Worm (Caenorhabditis elegans) whole organism, mixed stage, embryonic: ENCODE results near the gene srw-33.

Experiments
- bed-3 ChIP-seq: fragments of 200-800 bp; sonication (Bioruptor generic); optimal IDR thresholded peaks from 3 replicates; lab custom pipeline; 2018; ENCODE audit warnings: mild to moderate bottlenecking, missing genetic modification characterization, moderate library complexity, missing compliant biosample characterization
- lin-32 ChIP-seq: fragments of 200-800 bp; sonication (Bioruptor generic); optimal IDR thresholded peaks from 2 replicates; lab custom pipeline; 2018; ENCODE audit warnings: mild to moderate bottlenecking, missing genetic modification characterization, missing compliant biosample characterization
- nhr-12 ChIP-seq: fragments of 150-350 bp; optimal IDR thresholded peaks from 2 replicates; lab custom pipeline; 2014; ENCODE audit warnings: missing biosample characterization, missing genetic modification characterization
- nhr-28 ChIP-seq: fragments of 150-350 bp; optimal IDR thresholded peaks from 2 replicates; lab custom pipeline; 2014; ENCODE audit warnings: missing biosample characterization, missing genetic modification characterization
- nhr-76 ChIP-seq: sonication (generic microtip); optimal IDR thresholded peaks from 2 replicates; lab custom pipeline; 2017; ENCODE audit warnings: missing biosample characterization, missing genetic modification characterization
- unc-39 ChIP-seq: fragments of 150-350 bp; optimal IDR thresholded peaks from 2 replicates; lab custom pipeline; 2014; ENCODE audit warnings: missing biosample characterization, missing genetic modification characterization
- unc-62 ChIP-seq: fragments of 150-350 bp; optimal IDR thresholded peaks from 2 replicates; lab custom pipeline; 2014; ENCODE audit warnings: missing biosample characterization, missing genetic modification reagents, missing genetic modification characterization

- TF ChIP-seq unc-62 (no peak), bed-3 (GFP tag; lab: Kevin White, UChicago) (no peak), nhr-12 (tag; lab: Kevin White, UChicago) (no peak), nhr-28 (tag; lab: Kevin White, UChicago) (no peak), unc-39 (tag; lab: Kevin White, UChicago) (no peak), nhr-76 (tag; lab: Kevin White, UChicago) (no peak), lin-32 (GFP tag; lab: Kevin White, UChicago) (no peak)
Observed at ce11 chrV:15434647-15435046, 16.7 kb downstream of the srw-33 start.
